Fruit fly (Drosophila melanogaster) whole organism, embryonic: Measurements from ENCODE around the gene Eip75B.

ENCODE experiments used
- B-H2 ChIP-seq: fragments of 200-800 bp; sonication (Bioruptor generic); optimal IDR thresholded peaks from 2 replicates; lab custom pipeline; 2018; ENCODE audit warnings: missing biosample characterization, mild to moderate bottlenecking, missing genetic modification characterization
- Bdp1 ChIP-seq: fragments of 200-800 bp; sonication (Bioruptor generic); optimal IDR thresholded peaks from 3 replicates; lab custom pipeline; 2016; ENCODE audit warnings: missing biosample characterization, missing genetic modification characterization
- CG10209 ChIP-seq: fragments of 200-800 bp; sonication (Bioruptor generic); optimal IDR thresholded peaks from 3 replicates; lab custom pipeline; 2017; ENCODE audit warnings: missing biosample characterization, mild to moderate bottlenecking, missing genetic modification characterization, missing genetic modification reagents
- CG11398 ChIP-seq: fragments of 200-800 bp; sonication (Bioruptor generic); optimal IDR thresholded peaks from 2 replicates; lab custom pipeline; 2016; ENCODE audit warnings: missing biosample characterization, missing genetic modification characterization
- CG12104 ChIP-seq: fragments of 200-800 bp; sonication (Bioruptor generic); optimal IDR thresholded peaks from 3 replicates; lab custom pipeline; 2016; ENCODE audit warnings: missing biosample characterization, missing genetic modification characterization
- CG12942 ChIP-seq: fragments of 200-800 bp; sonication (Bioruptor generic); optimal IDR thresholded peaks from 3 replicates; lab custom pipeline; 2016; ENCODE audit warnings: missing biosample characterization, missing genetic modification characterization
- CG14050 ChIP-seq: fragments of 200-800 bp; sonication (Bioruptor generic); IDR thresholded peaks from 3 replicates; pipeline ENCODE4 v1.3.6; 2022; ENCODE audit warnings: missing biosample characterization, missing genetic modification characterization
- CG14441 ChIP-seq: fragments of 200-800 bp; sonication (Bioruptor generic); IDR thresholded peaks from 2 replicates; pipeline ENCODE4 v1.3.6; 2022; ENCODE audit warnings: missing biosample characterization, missing genetic modification characterization
- CG14667 ChIP-seq: fragments of 200-800 bp; sonication (Bioruptor generic); IDR thresholded peaks from 2 replicates; pipeline ENCODE4 v1.3.6; 2022; ENCODE audit warnings: missing biosample characterization, missing genetic modification characterization
- CG17361 ChIP-seq: fragments of 200-800 bp; sonication (Bioruptor generic); IDR thresholded peaks from 3 replicates; pipeline ENCODE4 v1.3.6; 2022; ENCODE audit warnings: missing biosample characterization, missing genetic modification characterization
- CG17385 ChIP-seq: fragments of 200-800 bp; sonication (Bioruptor generic); optimal IDR thresholded peaks from 3 replicates; lab custom pipeline; 2018; ENCODE audit warnings: missing biosample characterization, mild to moderate bottlenecking, missing genetic modification characterization
- CG17568 ChIP-seq: fragments of 200-800 bp; sonication (Bioruptor generic); optimal IDR thresholded peaks from 2 replicates; lab custom pipeline; 2018; ENCODE audit warnings: missing biosample characterization, mild to moderate bottlenecking, missing genetic modification characterization, moderate library complexity
- CG17829 ChIP-seq: fragments of 200-800 bp; optimal IDR thresholded peaks from 2 replicates; lab custom pipeline; 2019; ENCODE audit warnings: missing biosample characterization, mild to moderate bottlenecking, missing genetic modification characterization, moderate library complexity
- CG2120 ChIP-seq: fragments of 200-800 bp; sonication (Bioruptor generic); optimal IDR thresholded peaks from 3 replicates; lab custom pipeline; 2016; ENCODE audit warnings: missing biosample characterization, missing genetic modification characterization
- CG3281 ChIP-seq: fragments of 200-800 bp; sonication (Bioruptor generic); optimal IDR thresholded peaks from 3 replicates; lab custom pipeline; 2017; ENCODE audit warnings: missing biosample characterization, mild to moderate bottlenecking, missing genetic modification characterization
- CG4707 ChIP-seq: fragments of 200-800 bp; sonication (Bioruptor generic); optimal IDR thresholded peaks from 2 replicates; lab custom pipeline; 2018; ENCODE audit warnings: missing biosample characterization, mild to moderate bottlenecking, missing genetic modification characterization, moderate library complexity
- CG6813 ChIP-seq: fragments of 200-800 bp; sonication (Bioruptor generic); optimal IDR thresholded peaks from 2 replicates; lab custom pipeline; 2017; ENCODE audit warnings: missing biosample characterization, missing genetic modification characterization, mild to moderate bottlenecking, moderate library complexity, missing genetic modification reagents
- CG7372 ChIP-seq: fragments of 200-800 bp; sonication (Bioruptor generic); IDR thresholded peaks from 2 replicates; pipeline ENCODE4 v1.3.6; 2022; ENCODE audit warnings: missing biosample characterization, missing genetic modification characterization
- CG7786 ChIP-seq: fragments of 200-800 bp; sonication (Bioruptor generic); optimal IDR thresholded peaks from 2 replicates; lab custom pipeline; 2016; ENCODE audit warnings: missing biosample characterization, missing genetic modification characterization
- D19A ChIP-seq: fragments of 200-800 bp; optimal IDR thresholded peaks from 3 replicates; lab custom pipeline; 2019; ENCODE audit warnings: missing biosample characterization, mild to moderate bottlenecking, missing genetic modification characterization, moderate library complexity
- Dek ChIP-seq: fragments of 200-800 bp; sonication (Bioruptor generic); optimal IDR thresholded peaks from 3 replicates; lab custom pipeline; 2019; ENCODE audit warnings: missing biosample characterization, mild to moderate bottlenecking, missing genetic modification characterization, moderate library complexity
- E2f2 ChIP-seq: fragments of 200-800 bp; sonication (Bioruptor generic); IDR thresholded peaks from 2 replicates; pipeline ENCODE4 v1.3.6; 2022; ENCODE audit warnings: missing biosample characterization, missing genetic modification characterization
- GATAe ChIP-seq: fragments of 200-800 bp; sonication (Bioruptor generic); conservative IDR thresholded peaks from 2 replicates; pipeline ENCODE4 v1.3.6; 2022; ENCODE audit warnings: missing biosample characterization, missing genetic modification characterization
- Lpt ChIP-seq: fragments of >200 bp; optimal IDR thresholded peaks from 2 replicates; lab custom pipeline; 2018; ENCODE audit warnings: missing biosample characterization, missing genetic modification characterization
- Mad ChIP-seq: fragments of 200-800 bp; sonication (Bioruptor generic); optimal IDR thresholded peaks from 2 replicates; lab custom pipeline; 2016; ENCODE audit warnings: missing biosample characterization, missing genetic modification characterization
- Rfx ChIP-seq: fragments of 200-800 bp; sonication (Bioruptor generic); IDR thresholded peaks from 2 replicates; pipeline ENCODE4 v1.3.6; 2022; ENCODE audit warnings: missing biosample characterization, missing genetic modification characterization
- Spps ChIP-seq: fragments of 200-800 bp; sonication (Bioruptor generic); optimal IDR thresholded peaks from 2 replicates; lab custom pipeline; 2018; ENCODE audit warnings: missing biosample characterization, mild to moderate bottlenecking, missing genetic modification characterization
- Stat92E ChIP-seq, 3 experiments: fragments of >200 bp in 2 of 3; fragments of 200-800 bp in 1 of 3; sonication (Bioruptor generic) in 1 of 3; optimal IDR thresholded peaks; 2 replicates each; lab custom pipeline; 2017 to 2019; ENCODE audit warnings: missing biosample characterization in 3 of 3, missing genetic modification characterization in 3 of 3, mild to moderate bottlenecking in 1 of 3, moderate library complexity in 1 of 3
- Trl ChIP-seq, 3 experiments: fragments of >200 bp in 2 of 3; fragments of 200-800 bp in 1 of 3; sonication (Bioruptor generic) in 1 of 3; optimal IDR thresholded peaks; 2 replicates in 1 of 3; 3 replicates in 2 of 3; lab custom pipeline; 2016 to 2017; ENCODE audit warnings: missing biosample characterization in 1 of 3, missing genetic modification characterization in 1 of 3
- Usf ChIP-seq: fragments of 200-800 bp; sonication (Bioruptor generic); optimal IDR thresholded peaks from 2 replicates; lab custom pipeline; 2017; ENCODE audit warnings: missing genotype, missing biosample characterization, missing genetic modification characterization
- Xbp1 ChIP-seq: fragments of 200-800 bp; sonication (Bioruptor generic); optimal IDR thresholded peaks from 3 replicates; lab custom pipeline; 2016; ENCODE audit warnings: missing biosample characterization, mild to moderate bottlenecking, missing genetic modification characterization
- ash1 ChIP-seq: fragments of 200-800 bp; sonication (Bioruptor generic); optimal IDR thresholded peaks from 2 replicates; lab custom pipeline; 2018; ENCODE audit warnings: missing biosample characterization, mild to moderate bottlenecking, missing genetic modification characterization
- bigmax ChIP-seq: fragments of 200-800 bp; sonication (Bioruptor generic); optimal IDR thresholded peaks from 2 replicates; lab custom pipeline; 2018; ENCODE audit warnings: missing biosample characterization, mild to moderate bottlenecking, missing genetic modification characterization
- dmrt11E ChIP-seq: fragments of 200-800 bp; sonication (Bioruptor generic); optimal IDR thresholded peaks from 3 replicates; lab custom pipeline; 2018; ENCODE audit warnings: missing biosample characterization, mild to moderate bottlenecking, missing genetic modification characterization, moderate library complexity
- eve ChIP-seq, 2 experiments: fragments of >200 bp; optimal IDR thresholded peaks; 2 replicates each; lab custom pipeline; 2017; ENCODE audit warnings: missing biosample characterization in 2 of 2, missing genetic modification characterization in 2 of 2
- eyg ChIP-seq: fragments of 200-800 bp; sonication (Bioruptor generic); optimal IDR thresholded peaks from 3 replicates; lab custom pipeline; 2016; ENCODE audit warnings: missing biosample characterization, missing genetic modification characterization
- gem ChIP-seq: fragments of 200-800 bp; sonication (Bioruptor generic); optimal IDR thresholded peaks from 2 replicates; lab custom pipeline; 2019; ENCODE audit warnings: missing biosample characterization, mild to moderate bottlenecking, missing genetic modification characterization, moderate library complexity
- knrl ChIP-seq: fragments of 200-800 bp; sonication (Bioruptor generic); IDR thresholded peaks from 3 replicates; pipeline ENCODE4 v1.3.6; 2022; ENCODE audit warnings: missing biosample characterization, missing genetic modification characterization; ENCODE audit not compliant: partially characterized antibody
- lov ChIP-seq, 2 experiments: fragments of 200-800 bp in 1 of 2; fragments of >200 bp in 1 of 2; sonication (Bioruptor generic) in 1 of 2; IDR thresholded peaks in 1 of 2; optimal IDR thresholded peaks in 1 of 2; 2 replicates in 1 of 2; 3 replicates in 1 of 2; pipeline versions ENCODE4 v1.3.6 to Lab custom; 2017 to 2022; ENCODE audit warnings: missing biosample characterization in 1 of 2, missing genetic modification characterization in 1 of 2
- nom ChIP-seq: fragments of 200-800 bp; sonication (Bioruptor generic); optimal IDR thresholded peaks from 2 replicates; lab custom pipeline; 2017; ENCODE audit warnings: missing biosample characterization, missing genetic modification characterization, mild to moderate bottlenecking, moderate library complexity, missing genetic modification reagents
- prd ChIP-seq, 3 experiments: fragments of >200 bp in 2 of 3; fragments of 200-800 bp in 1 of 3; sonication (Bioruptor generic) in 1 of 3; optimal IDR thresholded peaks in 2 of 3; IDR thresholded peaks in 1 of 3; 2 replicates in 2 of 3; 3 replicates in 1 of 3; pipeline versions ENCODE4 v1.3.6 to Lab custom; 2017 to 2022; ENCODE audit warnings: missing biosample characterization in 1 of 3, missing genetic modification characterization in 1 of 3
- salm ChIP-seq: fragments of 200-800 bp; sonication (Bioruptor generic); optimal IDR thresholded peaks from 2 replicates; lab custom pipeline; 2018; ENCODE audit warnings: missing biosample characterization, mild to moderate bottlenecking, missing genetic modification characterization
- seq ChIP-seq: fragments of 200-800 bp; sonication (Bioruptor generic); IDR thresholded peaks from 2 replicates; pipeline ENCODE4 v1.3.6; 2022; ENCODE audit warnings: missing biosample characterization, missing genetic modification characterization
- sr ChIP-seq: fragments of 200-800 bp; sonication (Bioruptor generic); IDR thresholded peaks from 3 replicates; pipeline ENCODE4 v1.3.6; 2022; ENCODE audit warnings: missing biosample characterization, missing genetic modification characterization
- vnd ChIP-seq: fragments of 200-800 bp; sonication (Bioruptor generic); IDR thresholded peaks from 3 replicates; pipeline ENCODE4 v1.3.6; 2022; ENCODE audit warnings: missing biosample characterization, missing genetic modification characterization; ENCODE audit not compliant: partially characterized antibody
- zen2 ChIP-seq: fragments of 200-800 bp; sonication (Bioruptor generic); IDR thresholded peaks from 3 replicates; pipeline ENCODE4 v1.3.6; 2022; ENCODE audit warnings: missing biosample characterization, missing genetic modification characterization; ENCODE audit not compliant: partially characterized antibody

Gene Eip75B

dm6 chr3L:17949507-17950027 is 114.9 kb downstream of the Eip75B start (continued):
- TF ChIP-seq ash1 (GFP tag; lab: Kevin White, UChicago) = no peak
- TF ChIP-seq Trl (optimal IDR thresholded peaks at IDR 0.05; lab: Kevin White, UChicago) = peak in 1 of 2 experiments; percentile 29
- TF ChIP-seq Trl (GFP tag; optimal IDR thresholded peaks at IDR 0.05; lab: Kevin White, UChicago) = no peak
- peak; percentile 11 for TF ChIP-seq CG2120 (GFP tag; lab: Kevin White, UChicago)
- TF ChIP-seq salm (tag; lab: Kevin White, UChicago) = no peak
- no peak for TF ChIP-seq knrl (GFP tag; lab: Robert Waterston, UW)
- peak; percentile 62 for TF ChIP-seq CG3281 (GFP tag; lab: Kevin White, UChicago)
- no peak for TF ChIP-seq B-H2
- TF ChIP-seq gem = peak; percentile 31
- TF ChIP-seq Usf = peak; percentile 11
- TF ChIP-seq CG17829 (tag; lab: Kevin White, UChicago) = no peak
- TF ChIP-seq CG17385 (GFP tag; lab: Kevin White, UChicago) = peak; percentile 32
- TF ChIP-seq GATAe (GFP tag; lab: Robert Waterston, UW) = no peak

- TF ChIP-seq sr (GFP tag; lab: Robert Waterston, UW) (no peak), dmrt11E (no peak), Rfx (GFP tag; lab: Robert Waterston, UW) (peak; percentile 66), eve (GFP tag; optimal IDR thresholded peaks at IDR 0.05; lab: Kevin White, UChicago) (no peak), CG14441 (GFP tag; lab: Robert Waterston, UW) (no peak), Bdp1 (GFP tag; lab: Kevin White, UChicago) (no peak), Dek (tag; lab: Kevin White, UChicago) (no peak), CG10209 (GFP tag; lab: Kevin White, UChicago) (no peak), lov (optimal IDR thresholded peaks at IDR 0.05; lab: Kevin White, UChicago) (no peak), lov (GFP tag; IDR thresholded peaks at IDR 0.05; lab: Robert Waterston, UW) (no peak), Lpt (GFP tag; lab: Kevin White, UChicago) (no peak), prd (optimal IDR thresholded peaks at IDR 0.05; lab: Kevin White, UChicago) (no peak), prd (GFP tag; IDR thresholded peaks at IDR 0.05; lab: Robert Waterston, UW) (no peak; the same call in 2 of the 3 replicates), CG7786 (GFP tag; lab: Kevin White, UChicago) (no peak), CG14667 (GFP tag; lab: Robert Waterston, UW) (no peak), eyg (no peak), bigmax (GFP tag; lab: Kevin White, UChicago) (no peak), CG17568 (GFP tag; lab: Kevin White, UChicago) (no peak), CG14050 (GFP tag; lab: Robert Waterston, UW) (no peak), seq (GFP tag; lab: Robert Waterston, UW) (no peak; the same call in 1 of the 2 replicates), nom (GFP tag; lab: Kevin White, UChicago) (peak; percentile 34), CG11398 (GFP tag; lab: Kevin White, UChicago) (no peak), CG4707 (no peak), CG12942 (GFP tag; lab: Kevin White, UChicago) (no peak), Stat92E (GFP tag; optimal IDR thresholded peaks at IDR 0.05; lab: Kevin White, UChicago) (no peak), D19A (tag; lab: Kevin White, UChicago) (no peak), CG12104 (no peak), CG7372 (GFP tag; lab: Robert Waterston, UW) (no peak), Spps (tag; lab: Kevin White, UChicago) (no peak), zen2 (GFP tag; lab: Robert Waterston, UW) (no peak), E2f2 (GFP tag; lab: Robert Waterston, UW) (no peak), vnd (GFP tag; lab: Robert Waterston, UW) (peak; percentile 43; the same call in 1 of the 3 replicates), Xbp1 (GFP tag; lab: Kevin White, UChicago) (no peak), CG6813 (GFP tag; lab: Kevin White, UChicago) (no peak), CG17361 (GFP tag; lab: Robert Waterston, UW) (peak; percentile 33; the same call in 1 of the 3 replicates), Mad (GFP tag; lab: Kevin White, UChicago) (no peak)
Observed at dm6 chr3L:17948643-17949506, 115.6 kb downstream of the Eip75B start.
